Fruit fly (Drosophila melanogaster) whole organism, embryonic: ENCODE measurements around the gene DhpD.

Experiments
- BEAF-32 ChIP-seq: fragments of 200-800 bp; sonication (Bioruptor generic); optimal IDR thresholded peaks from 3 replicates; lab custom pipeline; 2017; ENCODE audit warnings: missing biosample characterization, missing genetic modification characterization, mild to moderate bottlenecking, moderate library complexity, missing genetic modification reagents
- Bdp1 ChIP-seq: fragments of 200-800 bp; sonication (Bioruptor generic); optimal IDR thresholded peaks from 3 replicates; lab custom pipeline; 2016; ENCODE audit warnings: missing biosample characterization, missing genetic modification characterization
- C15 ChIP-seq: fragments of 200-800 bp; sonication (Bioruptor generic); IDR thresholded peaks from 3 replicates; pipeline ENCODE4 v1.3.6; 2022; ENCODE audit warnings: missing biosample characterization, missing genetic modification characterization
- CG10147 ChIP-seq: fragments of 200-800 bp; sonication (Bioruptor generic); optimal IDR thresholded peaks from 2 replicates; lab custom pipeline; 2019; ENCODE audit warnings: missing biosample characterization, mild to moderate bottlenecking, missing genetic modification characterization, moderate library complexity
- CG10366 ChIP-seq: fragments of 200-800 bp; sonication (Bioruptor generic); IDR thresholded peaks from 2 replicates; pipeline ENCODE4 v1.3.6; 2022; ENCODE audit warnings: missing biosample characterization, missing genetic modification characterization
- CG11695 ChIP-seq: fragments of 200-800 bp; sonication (Bioruptor generic); IDR thresholded peaks from 3 replicates; pipeline ENCODE4 v1.3.6; 2022; ENCODE audit warnings: missing biosample characterization, missing genetic modification characterization
- CG15696 ChIP-seq: fragments of 200-800 bp; sonication (Bioruptor generic); optimal IDR thresholded peaks from 2 replicates; lab custom pipeline; 2019; ENCODE audit warnings: missing biosample characterization, mild to moderate bottlenecking, missing genetic modification characterization, moderate library complexity
- CG17361 ChIP-seq: fragments of 200-800 bp; sonication (Bioruptor generic); IDR thresholded peaks from 3 replicates; pipeline ENCODE4 v1.3.6; 2022; ENCODE audit warnings: missing biosample characterization, missing genetic modification characterization
- CG18599 ChIP-seq: fragments of 200-800 bp; sonication (Bioruptor generic); optimal IDR thresholded peaks from 3 replicates; lab custom pipeline; 2017; ENCODE audit warnings: missing biosample characterization, missing genetic modification characterization, mild to moderate bottlenecking, moderate library complexity, missing genetic modification reagents
- CG2116 ChIP-seq: fragments of 200-800 bp; sonication (Bioruptor generic); optimal IDR thresholded peaks from 3 replicates; lab custom pipeline; 2018; ENCODE audit warnings: missing biosample characterization, mild to moderate bottlenecking, missing genetic modification characterization
- CG2120 ChIP-seq: fragments of 200-800 bp; sonication (Bioruptor generic); optimal IDR thresholded peaks from 3 replicates; lab custom pipeline; 2016; ENCODE audit warnings: missing biosample characterization, missing genetic modification characterization
- CG2712 ChIP-seq: fragments of 200-800 bp; optimal IDR thresholded peaks from 3 replicates; lab custom pipeline; 2019; ENCODE audit warnings: missing biosample characterization, mild to moderate bottlenecking, missing genetic modification characterization, moderate library complexity
- CG34376 ChIP-seq: fragments of 200-800 bp; sonication (Bioruptor generic); optimal IDR thresholded peaks from 2 replicates; lab custom pipeline; 2018; ENCODE audit warnings: missing biosample characterization, mild to moderate bottlenecking, missing genetic modification characterization
- CG4707 ChIP-seq: fragments of 200-800 bp; sonication (Bioruptor generic); optimal IDR thresholded peaks from 2 replicates; lab custom pipeline; 2018; ENCODE audit warnings: missing biosample characterization, mild to moderate bottlenecking, missing genetic modification characterization, moderate library complexity
- CG6813 ChIP-seq: fragments of 200-800 bp; sonication (Bioruptor generic); optimal IDR thresholded peaks from 2 replicates; lab custom pipeline; 2017; ENCODE audit warnings: missing biosample characterization, missing genetic modification characterization, mild to moderate bottlenecking, moderate library complexity, missing genetic modification reagents
- CkIIα-i1 ChIP-seq: fragments of 200-800 bp; sonication (Bioruptor generic); IDR thresholded peaks from 2 replicates; pipeline ENCODE4 v1.3.6; 2022; ENCODE audit warnings: missing biosample characterization, missing genetic modification characterization
- D19B ChIP-seq: fragments of 200-800 bp; sonication (Bioruptor generic); optimal IDR thresholded peaks from 2 replicates; lab custom pipeline; 2017; ENCODE audit warnings: missing biosample characterization, mild to moderate bottlenecking, missing genetic modification characterization
- Dbx ChIP-seq: fragments of 200-800 bp; sonication (Bioruptor generic); IDR thresholded peaks from 3 replicates; pipeline ENCODE4 v1.3.6; 2022; ENCODE audit warnings: missing biosample characterization, missing genetic modification characterization
- Hand ChIP-seq: fragments of 200-800 bp; sonication (Bioruptor generic); optimal IDR thresholded peaks from 2 replicates; lab custom pipeline; 2017; ENCODE audit warnings: mild to moderate bottlenecking, missing biosample characterization, missing genetic modification reagents, missing genetic modification characterization
- Hmr ChIP-seq: fragments of 200-800 bp; sonication (Bioruptor generic); optimal IDR thresholded peaks from 3 replicates; lab custom pipeline; 2017; ENCODE audit warnings: mild to moderate bottlenecking, missing biosample characterization, missing genetic modification reagents, missing genetic modification characterization
- Lhr ChIP-seq: fragments of 200-800 bp; sonication (Bioruptor generic); optimal IDR thresholded peaks from 3 replicates; lab custom pipeline; 2017; ENCODE audit warnings: mild to moderate bottlenecking, missing biosample characterization, missing genetic modification reagents, missing genetic modification characterization
- Med ChIP-seq: fragments of 200-800 bp; sonication (Bioruptor generic); peaks from one replicate; lab custom pipeline; 2016; ENCODE audit warnings: missing biosample characterization, missing genetic modification characterization, mild to moderate bottlenecking, inconsistent platforms, moderate library complexity
- Neu2 ChIP-seq: fragments of 200-800 bp; sonication (Bioruptor generic); optimal IDR thresholded peaks from 3 replicates; lab custom pipeline; 2016; ENCODE audit warnings: missing biosample characterization, missing genetic modification characterization, borderline replicate concordance
- Sin3A ChIP-seq: fragments of >200 bp; optimal IDR thresholded peaks from 2 replicates; lab custom pipeline; 2018
- Sox102F ChIP-seq: fragments of 200-800 bp; sonication (Bioruptor generic); optimal IDR thresholded peaks from 2 replicates; lab custom pipeline; 2018; ENCODE audit warnings: missing biosample characterization, mild to moderate bottlenecking, missing genetic modification characterization, moderate library complexity
- al ChIP-seq: fragments of 200-800 bp; sonication (Bioruptor generic); IDR thresholded peaks from 2 replicates; pipeline ENCODE4 v1.3.6; 2022; ENCODE audit warnings: missing biosample characterization, missing genetic modification characterization
- amos ChIP-seq: fragments of 200-800 bp; sonication (Bioruptor generic); IDR thresholded peaks from 2 replicates; pipeline ENCODE4 v1.3.6; 2022; ENCODE audit warnings: missing biosample characterization, missing genetic modification characterization; ENCODE audit not compliant: partially characterized antibody
- bab2 ChIP-seq: fragments of 200-800 bp; sonication (Bioruptor generic); optimal IDR thresholded peaks from 2 replicates; lab custom pipeline; 2016; ENCODE audit warnings: missing biosample characterization, missing genetic modification characterization
- dmrt11E ChIP-seq: fragments of 200-800 bp; sonication (Bioruptor generic); optimal IDR thresholded peaks from 3 replicates; lab custom pipeline; 2018; ENCODE audit warnings: missing biosample characterization, mild to moderate bottlenecking, missing genetic modification characterization, moderate library complexity
- dmrt99B ChIP-seq: fragments of 200-800 bp; sonication (Bioruptor generic); optimal IDR thresholded peaks from 2 replicates; lab custom pipeline; 2018; ENCODE audit warnings: missing biosample characterization, mild to moderate bottlenecking, missing genetic modification characterization, moderate library complexity
- dysf ChIP-seq: fragments of 200-800 bp; sonication (Bioruptor generic); IDR thresholded peaks from 3 replicates; pipeline ENCODE4 v1.3.6; 2022; ENCODE audit warnings: missing biosample characterization, missing genetic modification characterization
- fd102C ChIP-seq: fragments of 200-800 bp; sonication (Bioruptor generic); optimal IDR thresholded peaks from 2 replicates; lab custom pipeline; 2018; ENCODE audit warnings: missing biosample characterization, mild to moderate bottlenecking, missing genetic modification characterization, moderate library complexity
- gce ChIP-seq: fragments of 200-800 bp; sonication (Bioruptor generic); IDR thresholded peaks from 3 replicates; pipeline ENCODE4 v1.3.6; 2022; ENCODE audit warnings: missing biosample characterization, missing genetic modification characterization
- gem ChIP-seq: fragments of 200-800 bp; sonication (Bioruptor generic); optimal IDR thresholded peaks from 2 replicates; lab custom pipeline; 2019; ENCODE audit warnings: missing biosample characterization, mild to moderate bottlenecking, missing genetic modification characterization, moderate library complexity
- gsb ChIP-seq: fragments of 200-800 bp; sonication (Bioruptor generic); IDR thresholded peaks from 2 replicates; pipeline ENCODE4 v1.3.6; 2022; ENCODE audit warnings: missing biosample characterization, missing genetic modification characterization
- lmd ChIP-seq: fragments of 200-800 bp; sonication (Bioruptor generic); IDR thresholded peaks from 2 replicates; pipeline ENCODE4 v1.3.6; 2022; ENCODE audit warnings: missing biosample characterization, missing genetic modification characterization
- lola ChIP-seq, 3 experiments: fragments of >200 bp in 2 of 3; fragments of 200-800 bp in 1 of 3; sonication (Bioruptor generic) in 1 of 3; optimal IDR thresholded peaks; 2 replicates each; lab custom pipeline; 2017 to 2019; ENCODE audit warnings: missing biosample characterization in 3 of 3, missing genetic modification characterization in 3 of 3, mild to moderate bottlenecking in 1 of 3, moderate library complexity in 1 of 3
- maf-S ChIP-seq: fragments of 200-800 bp; sonication (Bioruptor generic); optimal IDR thresholded peaks from 2 replicates; lab custom pipeline; 2016; ENCODE audit warnings: missing biosample characterization, missing genetic modification characterization
- phol ChIP-seq: fragments of 200-800 bp; sonication (Bioruptor generic); optimal IDR thresholded peaks from 3 replicates; lab custom pipeline; 2018; ENCODE audit warnings: missing biosample characterization, mild to moderate bottlenecking, missing genetic modification characterization, moderate library complexity
- prd ChIP-seq, 3 experiments: fragments of >200 bp in 2 of 3; fragments of 200-800 bp in 1 of 3; sonication (Bioruptor generic) in 1 of 3; optimal IDR thresholded peaks in 2 of 3; IDR thresholded peaks in 1 of 3; 2 replicates in 2 of 3; 3 replicates in 1 of 3; pipeline versions ENCODE4 v1.3.6 to Lab custom; 2017 to 2022; ENCODE audit warnings: missing biosample characterization in 1 of 3, missing genetic modification characterization in 1 of 3
- ranshi ChIP-seq: fragments of 200-800 bp; sonication (Bioruptor generic); IDR thresholded peaks from 2 replicates; pipeline ENCODE4 v1.3.6; 2022; ENCODE audit warnings: missing biosample characterization, missing genetic modification characterization
- row ChIP-seq: fragments of 200-800 bp; sonication (Bioruptor generic); IDR thresholded peaks from 3 replicates; pipeline ENCODE4 v1.3.6; 2022; ENCODE audit warnings: missing biosample characterization, missing genetic modification characterization
- seq ChIP-seq: fragments of 200-800 bp; sonication (Bioruptor generic); IDR thresholded peaks from 2 replicates; pipeline ENCODE4 v1.3.6; 2022; ENCODE audit warnings: missing biosample characterization, missing genetic modification characterization
- stwl ChIP-seq: fragments of 200-800 bp; sonication (Bioruptor generic); optimal IDR thresholded peaks from 3 replicates; lab custom pipeline; 2018; ENCODE audit warnings: missing biosample characterization, mild to moderate bottlenecking, missing genetic modification characterization, moderate library complexity
- sug ChIP-seq: fragments of 200-800 bp; optimal IDR thresholded peaks from 2 replicates; lab custom pipeline; 2019; ENCODE audit warnings: missing biosample characterization, mild to moderate bottlenecking, missing genetic modification characterization, moderate library complexity

Gene DhpD

dm6 chr3R:4246578-4247070 is 17.6 kb upstream of the DhpD start, which contains the start of gene TwdlF (continued):
- TF ChIP-seq bab2 (GFP tag; lab: Kevin White, UChicago) (no peak), Neu2 (GFP tag; lab: Kevin White, UChicago) (no peak)

dm6 chr3R:4243096-4243940 is 14.3 kb upstream of the DhpD start, which contains the start of gene CG34305:
TSS of gene CG34305 (minus strand) at chr3R:4243146.
- peak; percentile 4 for TF ChIP-seq CG18599
- peak; percentile 51 for TF ChIP-seq Sox102F (GFP tag; lab: Kevin White, UChicago)
- no peak for TF ChIP-seq sug (tag; lab: Kevin White, UChicago)
- no peak for TF ChIP-seq CG34376 (GFP tag; lab: Kevin White, UChicago)
- TF ChIP-seq CG17361 (GFP tag; lab: Robert Waterston, UW), result peak; percentile 52; the same call in 2 of the 3 replicates
- peak; percentile 7; the same call in 1 of the 3 replicates for TF ChIP-seq dysf (GFP tag; lab: Robert Waterston, UW)
- TF ChIP-seq D19B (GFP tag; lab: Kevin White, UChicago), result no peak
- TF ChIP-seq row (GFP tag; lab: Robert Waterston, UW), result 0 out of 3 replicates have a peak, but pooled peaks have one; percentile 24
- TF ChIP-seq Hmr (GFP tag; lab: Kevin White, UChicago), result peak; percentile 25
- TF ChIP-seq al (GFP tag; lab: Robert Waterston, UW), result 0 out of 2 replicates have a peak, but pooled peaks have one; percentile 27
- no peak for TF ChIP-seq Sin3A
- peak; percentile 43 for TF ChIP-seq dmrt99B (tag; lab: Kevin White, UChicago)
- no peak for TF ChIP-seq CG10366 (GFP tag; lab: Robert Waterston, UW)
- peak; percentile 17 for TF ChIP-seq CG10147 (GFP tag; lab: Kevin White, UChicago)
- TF ChIP-seq lola (GFP tag; optimal IDR thresholded peaks at IDR 0.05; lab: Kevin White, UChicago), result no peak
- TF ChIP-seq C15 (GFP tag; lab: Robert Waterston, UW), result no peak
- TF ChIP-seq gce (GFP tag; lab: Robert Waterston, UW), result no peak
- TF ChIP-seq CG2116 (GFP tag; lab: Kevin White, UChicago), result no peak
- TF ChIP-seq Dbx (GFP tag; lab: Robert Waterston, UW), result no peak
- no peak for TF ChIP-seq stwl (tag; lab: Kevin White, UChicago)
- TF ChIP-seq BEAF-32, result no peak
- no peak for TF ChIP-seq gsb (GFP tag; lab: Robert Waterston, UW)
- TF ChIP-seq CG2712 (tag; lab: Kevin White, UChicago), result peak; percentile 6
- TF ChIP-seq CG4707 (GFP tag; lab: Kevin White, UChicago), result no peak
- TF ChIP-seq fd102C (GFP tag; lab: Kevin White, UChicago), result no peak
- TF ChIP-seq amos, result no peak
- peak; percentile 25; the same call in 1 of the 2 replicates for TF ChIP-seq lmd (GFP tag; lab: Robert Waterston, UW)
- no peak for TF ChIP-seq Med (GFP tag; lab: Kevin White, UChicago)
- TF ChIP-seq phol, result peak; percentile 7
- peak; percentile 40; the same call in 1 of the 3 replicates for TF ChIP-seq CG11695 (GFP tag; lab: Robert Waterston, UW)
- TF ChIP-seq Hand (GFP tag; lab: Kevin White, UChicago), result no peak
- no peak for TF ChIP-seq CkIIα-i1
- no peak for TF ChIP-seq gem (tag; lab: Kevin White, UChicago)
- TF ChIP-seq Bdp1 (GFP tag; lab: Kevin White, UChicago), result no peak
- no peak for TF ChIP-seq maf-S (GFP tag; lab: Kevin White, UChicago)
- TF ChIP-seq CG15696 (tag; lab: Kevin White, UChicago), result no peak
- TF ChIP-seq Lhr (GFP tag; lab: Kevin White, UChicago), result no peak
- no peak for TF ChIP-seq ranshi (GFP tag; lab: Robert Waterston, UW)
- TF ChIP-seq seq (GFP tag; lab: Robert Waterston, UW), result 0 out of 2 replicates have a peak, but pooled peaks have one; percentile 10
- no peak for TF ChIP-seq CG6813 (GFP tag; lab: Kevin White, UChicago)
- TF ChIP-seq prd (optimal IDR thresholded peaks at IDR 0.05; lab: Kevin White, UChicago), result no peak
- no peak for TF ChIP-seq prd (GFP tag; IDR thresholded peaks at IDR 0.05; lab: Robert Waterston, UW)
- TF ChIP-seq dmrt11E (tag; lab: Kevin White, UChicago), result no peak
- TF ChIP-seq CG2120 (GFP tag; lab: Kevin White, UChicago), result peak; percentile 30
